Fruit fly (Drosophila melanogaster): Measurements from ENCODE around the gene CG34324.
A peak's percentile ranks its signal among the peaks of the same experiment; 100 is the strongest.

CG34324 gene

DNA sequence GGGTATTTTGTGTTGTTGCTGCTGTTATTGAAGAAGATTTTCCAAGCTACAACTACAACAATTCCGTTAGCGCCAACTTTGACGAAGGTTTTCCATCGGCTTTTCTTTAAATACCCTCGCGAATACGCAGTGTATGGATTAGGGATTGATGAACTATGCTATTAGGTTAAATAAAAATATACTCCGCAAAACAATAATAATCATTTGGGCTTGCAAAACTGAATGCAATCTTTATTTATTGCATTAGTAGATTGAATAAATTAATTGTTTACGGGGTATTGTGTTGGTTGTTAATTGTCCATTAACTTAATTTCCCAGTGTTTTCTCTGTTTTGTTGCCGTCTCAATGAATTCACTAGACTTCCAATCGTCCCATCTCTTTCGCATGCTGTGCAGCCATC is 10.0 kb downstream of the CG34324 start (continued):
- TF ChIP-seq CG1603 (tag; optimal IDR thresholded peaks at IDR 0.05) (no peak), E2f1 (GFP tag; IDR thresholded peaks at IDR 0.05) (no peak), CG3281 (GFP tag; optimal IDR thresholded peaks at IDR 0.05) (no peak), sim (GFP tag; IDR thresholded peaks at IDR 0.05) (no peak), jigr1 (GFP tag; IDR thresholded peaks at IDR 0.05) (no peak; the same call in 2 of the 3 replicates), CG17361 (GFP tag; IDR thresholded peaks at IDR 0.05) (no peak), sna (GFP tag; IDR thresholded peaks at IDR 0.05; ENCODE audit: partially characterized antibody) (no peak), Elba2 (GFP tag; optimal IDR thresholded peaks at IDR 0.05) (no peak), CG4282 (GFP tag; optimal IDR thresholded peaks at IDR 0.05) (no peak), amos (GFP tag; IDR thresholded peaks at IDR 0.05; ENCODE audit: partially characterized antibody) (no peak), CG1792 (GFP tag; optimal IDR thresholded peaks at IDR 0.05) (no peak), CG6765 (GFP tag; optimal IDR thresholded peaks at IDR 0.05) (no peak), Deaf1 (tag; optimal IDR thresholded peaks at IDR 0.05) (no peak), dan (GFP tag; IDR thresholded peaks at IDR 0.05) (no peak), rib (GFP tag; IDR thresholded peaks at IDR 0.05) (no peak), Xrp1 (GFP tag; IDR thresholded peaks at IDR 0.05) (no peak), Oli (tag; optimal IDR thresholded peaks at IDR 0.05) (no peak), CG3995 (GFP tag; optimal IDR thresholded peaks at IDR 0.05) (no peak), CG3847 (GFP tag; IDR thresholded peaks at IDR 0.05) (peak; percentile 9; the same call in 1 of the 2 replicates), Dref (GFP tag; IDR thresholded peaks at IDR 0.05) (no peak), toy (GFP tag; IDR thresholded peaks at IDR 0.05) (no peak), Neu2 (GFP tag; optimal IDR thresholded peaks at IDR 0.05; ENCODE audit: borderline replicate concordance) (no peak), CG17802 (tag; optimal IDR thresholded peaks at IDR 0.05) (no peak), CTCF (GFP tag; optimal IDR thresholded peaks at IDR 0.05) (no peak), Dp (GFP tag; optimal IDR thresholded peaks at IDR 0.05) (no peak), CG18476 (GFP tag; optimal IDR thresholded peaks at IDR 0.05) (no peak), Drgx (GFP tag; IDR thresholded peaks at IDR 0.05) (0 out of 2 replicates have a peak, but pooled peaks have one; percentile 25), CG12236 (GFP tag; optimal IDR thresholded peaks at IDR 0.05) (no peak), sens (GFP tag) (peak; percentile 57), pan (optimal IDR thresholded peaks at IDR 0.05) (no peak), pan (GFP tag; optimal IDR thresholded peaks at IDR 0.05 in 1 of 2, IDR thresholded peaks at IDR 0.05 in 1 of 2) (peak in 1 of 2 experiments; percentile 43), Bdp1 (GFP tag; optimal IDR thresholded peaks at IDR 0.05) (no peak), Opbp (GFP tag; IDR thresholded peaks at IDR 0.05; ENCODE audit: partially characterized antibody) (no peak), CG10321 (GFP tag; IDR thresholded peaks at IDR 0.05) (no peak), abd-A (tag; optimal IDR thresholded peaks at IDR 0.05) (no peak), Med (GFP tag) (peak; percentile 65), esg (GFP tag; conservative IDR thresholded peaks at IDR 0.05) (peak; percentile 38; the same call in 1 of the 2 replicates), CG9727 (GFP tag; optimal IDR thresholded peaks at IDR 0.05) (no peak), Jarid2 (GFP tag; optimal IDR thresholded peaks at IDR 0.05) (no peak), Nf-YC (tag; optimal IDR thresholded peaks at IDR 0.05) (no peak), CG2712 (tag; optimal IDR thresholded peaks at IDR 0.05) (no peak), CG10274 (GFP tag; optimal IDR thresholded peaks at IDR 0.05) (no peak), bab2 (GFP tag; optimal IDR thresholded peaks at IDR 0.05) (no peak), CG18764 (GFP tag; optimal IDR thresholded peaks at IDR 0.05) (no peak), kni (GFP tag; optimal IDR thresholded peaks at IDR 0.05) (no peak), CG11093 (GFP tag; IDR thresholded peaks at IDR 0.05) (no peak), CG17829 (tag; optimal IDR thresholded peaks at IDR 0.05) (no peak), Hmr (GFP tag; optimal IDR thresholded peaks at IDR 0.05) (no peak), hkb (optimal IDR thresholded peaks at IDR 0.05) (no peak), hkb (GFP tag; IDR thresholded peaks at IDR 0.05) (no peak), CG13775 (GFP tag; optimal IDR thresholded peaks at IDR 0.05) (no peak), Trl (optimal IDR thresholded peaks at IDR 0.05) (peak in 1 of 2 experiments; percentile 4), Trl (GFP tag; optimal IDR thresholded peaks at IDR 0.05) (no peak), CG6791 (GFP tag; IDR thresholded peaks at IDR 0.05; ENCODE audit: partially characterized antibody) (no peak)

Data from whole organism, embryonic.